Fruit fly (Drosophila melanogaster) whole organism, embryonic: ENCODE measurements around the gene CG46439.

Experiments
- Asciz ChIP-seq: fragments of 200-800 bp; sonication (Bioruptor generic); optimal IDR thresholded peaks from 2 replicates; lab custom pipeline; 2017; ENCODE audit warnings: missing biosample characterization, mild to moderate bottlenecking, missing genetic modification characterization, missing genetic modification reagents
- B-H1 ChIP-seq: fragments of 200-800 bp; sonication (Bioruptor generic); IDR thresholded peaks from 3 replicates; pipeline ENCODE4 v1.3.6; 2022; ENCODE audit warnings: missing biosample characterization, missing genetic modification characterization
- CG11085 ChIP-seq: fragments of 200-800 bp; sonication (Bioruptor generic); IDR thresholded peaks from 2 replicates; pipeline ENCODE4 v1.3.6; 2022; ENCODE audit warnings: missing biosample characterization, missing genetic modification characterization
- CG12155 ChIP-seq: fragments of 200-800 bp; sonication (Bioruptor generic); optimal IDR thresholded peaks from 3 replicates; lab custom pipeline; 2016; ENCODE audit warnings: missing biosample characterization, missing genetic modification characterization
- CG12219 ChIP-seq: fragments of 200-800 bp; sonication (Bioruptor generic); optimal IDR thresholded peaks from 3 replicates; lab custom pipeline; 2018; ENCODE audit warnings: missing biosample characterization, mild to moderate bottlenecking, missing genetic modification characterization
- CG12236 ChIP-seq: fragments of 200-800 bp; sonication (Bioruptor generic); optimal IDR thresholded peaks from 2 replicates; lab custom pipeline; 2016; ENCODE audit warnings: missing biosample characterization, missing genetic modification characterization
- CG15479 ChIP-seq: fragments of 200-800 bp; sonication (Bioruptor generic); optimal IDR thresholded peaks from 3 replicates; lab custom pipeline; 2019; ENCODE audit warnings: missing biosample characterization, mild to moderate bottlenecking, missing genetic modification characterization, moderate library complexity
- CG1603 ChIP-seq: fragments of 200-800 bp; sonication (Bioruptor generic); optimal IDR thresholded peaks from 2 replicates; lab custom pipeline; 2019; ENCODE audit warnings: missing biosample characterization, mild to moderate bottlenecking, missing genetic modification characterization, moderate library complexity
- CG16813 ChIP-seq: fragments of 200-800 bp; sonication (Bioruptor generic); IDR thresholded peaks from 3 replicates; pipeline ENCODE4 v1.3.6; 2022; ENCODE audit warnings: missing biosample characterization, missing genetic modification characterization; ENCODE audit not compliant: partially characterized antibody
- CG17802 ChIP-seq: fragments of 200-800 bp; sonication (Bioruptor generic); optimal IDR thresholded peaks from 2 replicates; lab custom pipeline; 2018; ENCODE audit warnings: missing biosample characterization, mild to moderate bottlenecking, missing genetic modification characterization, moderate library complexity
- CG2712 ChIP-seq: fragments of 200-800 bp; optimal IDR thresholded peaks from 3 replicates; lab custom pipeline; 2019; ENCODE audit warnings: missing biosample characterization, mild to moderate bottlenecking, missing genetic modification characterization, moderate library complexity
- CG30020 ChIP-seq: fragments of 200-800 bp; optimal IDR thresholded peaks from 2 replicates; lab custom pipeline; 2019; ENCODE audit warnings: missing biosample characterization, mild to moderate bottlenecking, missing genetic modification characterization, moderate library complexity
- CG32532 ChIP-seq: fragments of 200-800 bp; sonication (Bioruptor generic); IDR thresholded peaks from 2 replicates; pipeline ENCODE4 v1.3.6; 2022; ENCODE audit warnings: missing biosample characterization, missing genetic modification characterization
- CG32767 ChIP-seq: fragments of 200-800 bp; sonication (Bioruptor generic); IDR thresholded peaks from 2 replicates; pipeline ENCODE4 v1.3.6; 2022; ENCODE audit warnings: missing biosample characterization, missing genetic modification characterization
- CG42726 ChIP-seq: fragments of 200-800 bp; sonication (Bioruptor generic); IDR thresholded peaks from 2 replicates; pipeline ENCODE4 v1.3.6; 2022; ENCODE audit warnings: missing biosample characterization, missing genetic modification characterization; ENCODE audit not compliant: partially characterized antibody
- CG43689 ChIP-seq: fragments of 200-800 bp; sonication (Bioruptor generic); IDR thresholded peaks from 2 replicates; pipeline ENCODE4 v1.3.6; 2022; ENCODE audit warnings: missing biosample characterization, missing genetic modification characterization
- CG6272 ChIP-seq: fragments of 200-800 bp; sonication (Bioruptor generic); IDR thresholded peaks from 2 replicates; pipeline ENCODE4 v1.3.6; 2022; ENCODE audit warnings: missing biosample characterization, missing genetic modification characterization
- CG6765 ChIP-seq: fragments of 200-800 bp; sonication (Bioruptor generic); optimal IDR thresholded peaks from 3 replicates; lab custom pipeline; 2017; ENCODE audit warnings: missing biosample characterization, mild to moderate bottlenecking, missing genetic modification characterization
- CG7271 ChIP-seq: fragments of 200-800 bp; sonication (Bioruptor generic); optimal IDR thresholded peaks from 2 replicates; lab custom pipeline; 2018; ENCODE audit warnings: missing biosample characterization, mild to moderate bottlenecking, missing genetic modification characterization, moderate library complexity
- CG7357 ChIP-seq: fragments of 200-800 bp; sonication (Bioruptor generic); IDR thresholded peaks from 3 replicates; pipeline ENCODE4 v1.3.6; 2022; ENCODE audit warnings: missing biosample characterization, missing genetic modification characterization
- CG8944 ChIP-seq: fragments of 200-800 bp; sonication (Bioruptor generic); optimal IDR thresholded peaks from 3 replicates; lab custom pipeline; 2016; ENCODE audit warnings: missing biosample characterization, missing genetic modification characterization
- CG9876 ChIP-seq: fragments of 200-800 bp; sonication (Bioruptor generic); optimal IDR thresholded peaks from 2 replicates; lab custom pipeline; 2016; ENCODE audit warnings: missing biosample characterization, missing genetic modification characterization
- CrebB ChIP-seq: fragments of 200-800 bp; sonication (Bioruptor generic); optimal IDR thresholded peaks from 3 replicates; lab custom pipeline; 2018; ENCODE audit warnings: missing biosample characterization, mild to moderate bottlenecking, missing genetic modification characterization
- Dfd ChIP-seq, 2 experiments: fragments of >200 bp; optimal IDR thresholded peaks; 2 replicates each; lab custom pipeline; 2017; ENCODE audit warnings: missing biosample characterization in 2 of 2, missing genetic modification characterization in 2 of 2
- ERR ChIP-seq: fragments of 200-800 bp; sonication (Bioruptor generic); optimal IDR thresholded peaks from 2 replicates; lab custom pipeline; 2016; ENCODE audit warnings: missing biosample characterization, missing genetic modification characterization
- Elba2 ChIP-seq: fragments of 200-800 bp; sonication (Bioruptor generic); optimal IDR thresholded peaks from 3 replicates; lab custom pipeline; 2016; ENCODE audit warnings: missing biosample characterization, missing genetic modification characterization
- HLHmδ ChIP-seq: fragments of 200-800 bp; sonication (Bioruptor generic); optimal IDR thresholded peaks from 2 replicates; lab custom pipeline; 2018; ENCODE audit warnings: missing biosample characterization, mild to moderate bottlenecking, missing genetic modification characterization, moderate library complexity
- Med ChIP-seq: fragments of 200-800 bp; sonication (Bioruptor generic); peaks from one replicate; lab custom pipeline; 2016; ENCODE audit warnings: missing biosample characterization, missing genetic modification characterization, mild to moderate bottlenecking, inconsistent platforms, moderate library complexity
- Myb ChIP-seq: fragments of 200-800 bp; sonication (Bioruptor generic); optimal IDR thresholded peaks from 2 replicates; lab custom pipeline; 2016; ENCODE audit warnings: missing biosample characterization, missing genetic modification characterization
- Oli ChIP-seq: fragments of 200-800 bp; sonication (Bioruptor generic); optimal IDR thresholded peaks from 2 replicates; lab custom pipeline; 2018; ENCODE audit warnings: missing biosample characterization, mild to moderate bottlenecking, missing genetic modification characterization, moderate library complexity
- PHDP ChIP-seq: fragments of 200-800 bp; sonication (Bioruptor generic); optimal IDR thresholded peaks from 3 replicates; lab custom pipeline; 2018; ENCODE audit warnings: missing biosample characterization, mild to moderate bottlenecking, missing genetic modification characterization, moderate library complexity
- Six4 ChIP-seq: fragments of 200-800 bp; sonication (Bioruptor generic); optimal IDR thresholded peaks from 2 replicates; lab custom pipeline; 2016; ENCODE audit warnings: missing biosample characterization, missing genetic modification characterization
- Sox102F ChIP-seq: fragments of 200-800 bp; sonication (Bioruptor generic); optimal IDR thresholded peaks from 2 replicates; lab custom pipeline; 2018; ENCODE audit warnings: missing biosample characterization, mild to moderate bottlenecking, missing genetic modification characterization, moderate library complexity
- Usf ChIP-seq: fragments of 200-800 bp; sonication (Bioruptor generic); optimal IDR thresholded peaks from 2 replicates; lab custom pipeline; 2017; ENCODE audit warnings: missing genotype, missing biosample characterization, missing genetic modification characterization
- ash1 ChIP-seq: fragments of 200-800 bp; sonication (Bioruptor generic); optimal IDR thresholded peaks from 2 replicates; lab custom pipeline; 2018; ENCODE audit warnings: missing biosample characterization, mild to moderate bottlenecking, missing genetic modification characterization
- chn ChIP-seq: fragments of 200-800 bp; sonication (Bioruptor generic); optimal IDR thresholded peaks from 2 replicates; lab custom pipeline; 2016; ENCODE audit warnings: missing biosample characterization, missing genetic modification characterization
- dan ChIP-seq: fragments of 200-800 bp; sonication (Bioruptor generic); IDR thresholded peaks from 2 replicates; pipeline ENCODE4 v1.3.6; 2022; ENCODE audit warnings: missing biosample characterization, missing genetic modification characterization
- dimm ChIP-seq: fragments of 200-800 bp; sonication (Bioruptor generic); IDR thresholded peaks from 2 replicates; pipeline ENCODE4 v1.3.6; 2022; ENCODE audit warnings: missing biosample characterization, missing genetic modification characterization
- gce ChIP-seq: fragments of 200-800 bp; sonication (Bioruptor generic); IDR thresholded peaks from 3 replicates; pipeline ENCODE4 v1.3.6; 2022; ENCODE audit warnings: missing biosample characterization, missing genetic modification characterization
- gem ChIP-seq: fragments of 200-800 bp; sonication (Bioruptor generic); optimal IDR thresholded peaks from 2 replicates; lab custom pipeline; 2019; ENCODE audit warnings: missing biosample characterization, mild to moderate bottlenecking, missing genetic modification characterization, moderate library complexity
- gro ChIP-seq: fragments of 200-800 bp; sonication (Bioruptor generic); optimal IDR thresholded peaks from 2 replicates; lab custom pipeline; 2016; ENCODE audit warnings: missing biosample characterization, missing genetic modification characterization
- nerfin-1 ChIP-seq: fragments of 200-800 bp; sonication (Bioruptor generic); optimal IDR thresholded peaks from 3 replicates; lab custom pipeline; 2019; ENCODE audit warnings: missing biosample characterization, mild to moderate bottlenecking, missing genetic modification characterization, moderate library complexity
- pan ChIP-seq, 4 experiments: fragments of >200 bp in 3 of 4; fragments of 200-800 bp in 1 of 4; sonication (Bioruptor generic) in 1 of 4; optimal IDR thresholded peaks in 3 of 4; IDR thresholded peaks in 1 of 4; 2 replicates each; pipeline versions ENCODE4 v1.3.6 to Lab custom; 2017 to 2022; ENCODE audit warnings: missing biosample characterization in 2 of 4, missing genetic modification characterization in 2 of 4, mixed read lengths in 1 of 4
- rib ChIP-seq: fragments of 200-800 bp; sonication (Bioruptor generic); IDR thresholded peaks from 2 replicates; pipeline ENCODE4 v1.3.6; 2022; ENCODE audit warnings: missing biosample characterization, missing genetic modification characterization
- ro ChIP-seq: fragments of 200-800 bp; sonication (Bioruptor generic); IDR thresholded peaks from 2 replicates; pipeline ENCODE4 v1.3.6; 2022; ENCODE audit warnings: missing biosample characterization, missing genetic modification characterization
- so ChIP-seq: fragments of 200-800 bp; sonication (Bioruptor generic); IDR thresholded peaks from 3 replicates; pipeline ENCODE4 v1.3.6; 2022; ENCODE audit warnings: missing biosample characterization, missing genetic modification characterization
- trh ChIP-seq: fragments of 200-800 bp; sonication (Bioruptor generic); optimal IDR thresholded peaks from 2 replicates; lab custom pipeline; 2016; ENCODE audit warnings: missing biosample characterization, missing genetic modification characterization
- unc-4 ChIP-seq: fragments of 200-800 bp; sonication (Bioruptor generic); IDR thresholded peaks from 2 replicates; pipeline ENCODE4 v1.3.6; 2022; ENCODE audit warnings: missing biosample characterization, missing genetic modification characterization; ENCODE audit not compliant: partially characterized antibody
- wek ChIP-seq: fragments of 200-800 bp; sonication (Bioruptor generic); optimal IDR thresholded peaks from 3 replicates; lab custom pipeline; 2018; ENCODE audit warnings: missing biosample characterization, mild to moderate bottlenecking, missing genetic modification characterization, moderate library complexity

The CG46439 gene

dm6 chr3L:11123088-11123487 is 27.0 kb upstream of the CG46439 start, which contains the start of the genes Ufd1 and NaPi-III (continued):
- TF ChIP-seq so (GFP tag; lab: Robert Waterston, UW) (0 out of 3 replicates have a peak, but pooled peaks have one; percentile 52), unc-4 (GFP tag; lab: Robert Waterston, UW) (peak; percentile 92), CG7357 (no peak), CG1603 (tag; lab: Kevin White, UChicago) (peak; percentile 94), dan (GFP tag; lab: Robert Waterston, UW) (no peak), CG12236 (GFP tag; lab: Kevin White, UChicago) (no peak), Asciz (GFP tag; lab: Kevin White, UChicago) (no peak), CG30020 (tag; lab: Kevin White, UChicago) (peak; percentile 19), CG15479 (GFP tag; lab: Kevin White, UChicago) (peak; percentile 68), chn (peak; percentile 40), CG2712 (peak; percentile 56), CG12155 (GFP tag; lab: Kevin White, UChicago) (peak; percentile 56)

- TF ChIP-seq CG42726 (GFP tag; lab: Robert Waterston, UW) (0 out of 2 replicates have a peak, but pooled peaks have one; percentile 29), CG12219 (GFP tag; lab: Kevin White, UChicago) (no peak), CG32532 (GFP tag; lab: Robert Waterston, UW) (no peak), ERR (GFP tag; lab: Kevin White, UChicago) (peak; percentile 4), B-H1 (no peak), Oli (tag; lab: Kevin White, UChicago) (no peak), dimm (GFP tag; lab: Robert Waterston, UW) (no peak), CG16813 (no peak), ash1 (no peak), CrebB (tag; lab: Kevin White, UChicago) (no peak), Med (GFP tag; lab: Kevin White, UChicago) (peak; percentile 80), rib (GFP tag; lab: Robert Waterston, UW) (0 out of 2 replicates have a peak, but pooled peaks have one; percentile 10), pan (optimal IDR thresholded peaks at IDR 0.05; lab: Kevin White, UChicago) (no peak), pan (GFP tag; optimal IDR thresholded peaks at IDR 0.05 in 1 of 2, IDR thresholded peaks at IDR 0.05 in 1 of 2) (no peak), gro (GFP tag; lab: Kevin White, UChicago) (peak; percentile 18), Dfd (GFP tag; optimal IDR thresholded peaks at IDR 0.05; lab: Kevin White, UChicago) (no peak), CG7271 (tag; lab: Kevin White, UChicago) (no peak), HLHmδ (GFP tag; lab: Kevin White, UChicago) (no peak), Usf (GFP tag; lab: Kevin White, UChicago) (no peak), gce (GFP tag; lab: Robert Waterston, UW) (no peak), CG6765 (GFP tag; lab: Kevin White, UChicago) (no peak), trh (GFP tag; lab: Kevin White, UChicago) (no peak), CG17802 (no peak), Sox102F (GFP tag; lab: Kevin White, UChicago) (no peak), CG12155 (GFP tag; lab: Kevin White, UChicago) (no peak), Six4 (GFP tag; lab: Kevin White, UChicago) (no peak), nerfin-1 (no peak), CG6272 (GFP tag; lab: Robert Waterston, UW) (no peak), CG8944 (GFP tag; lab: Kevin White, UChicago) (no peak), Myb (peak; percentile 78), CG11085 (GFP tag; lab: Robert Waterston, UW) (no peak), wek (GFP tag; lab: Kevin White, UChicago) (no peak), ro (GFP tag; lab: Robert Waterston, UW) (no peak), CG9876 (GFP tag; lab: Kevin White, UChicago) (no peak), PHDP (tag; lab: Kevin White, UChicago) (no peak), Elba2 (GFP tag; lab: Kevin White, UChicago) (peak; percentile 99), gem (tag; lab: Kevin White, UChicago) (peak; percentile 4), CG43689 (GFP tag; lab: Robert Waterston, UW) (no peak), CG32767 (peak; percentile 82)
Observed at dm6 chr3L:11120419-11120958, 24.4 kb upstream of the CG46439 start, which contains the start of the genes FoxK and mRpL2. Gene FoxK, minus strand, starts transcription at chr3L:11120783. Gene mRpL2, plus strand, starts transcription at chr3L:11120847.
